Fruit fly (Drosophila melanogaster) whole organism, prepupa: Measurements from ENCODE around the gene CG4709.

Experiments used
- Blimp-1 ChIP-seq: fragments of 200-800 bp; sonication (Bioruptor generic); optimal IDR thresholded peaks from 3 replicates; lab custom pipeline; 2017; ENCODE audit warnings: missing biosample characterization, missing genetic modification characterization, mild to moderate bottlenecking, moderate library complexity, missing genetic modification reagents
- CG11294 ChIP-seq: fragments of 200-800 bp; sonication (Bioruptor generic); IDR thresholded peaks from 2 replicates; pipeline ENCODE4 v1.3.6; 2022; ENCODE audit warnings: missing biosample characterization, missing genetic modification characterization
- CG4318 ChIP-seq: fragments of 200-800 bp; sonication (Bioruptor generic); optimal IDR thresholded peaks from 3 replicates; lab custom pipeline; 2017; ENCODE audit warnings: missing biosample characterization, mild to moderate bottlenecking, missing genetic modification characterization
- Eip93F ChIP-seq: fragments of 200-800 bp; sonication (Bioruptor generic); optimal IDR thresholded peaks from 2 replicates; lab custom pipeline; 2016; ENCODE audit warnings: missing biosample characterization, mild to moderate bottlenecking, missing genetic modification characterization
- Gug ChIP-seq: fragments of 200-800 bp; sonication (Bioruptor generic); IDR thresholded peaks from 2 replicates; pipeline ENCODE4 v1.3.6; 2022; ENCODE audit warnings: missing biosample characterization, missing genetic modification characterization
- Lpt ChIP-seq: fragments of 200-800 bp; sonication (Bioruptor generic); optimal IDR thresholded peaks from 3 replicates; lab custom pipeline; 2016; ENCODE audit warnings: missing biosample characterization, missing genetic modification characterization
- acj6 ChIP-seq: fragments of 200-800 bp; sonication (Bioruptor generic); optimal IDR thresholded peaks from 3 replicates; lab custom pipeline; 2016; ENCODE audit warnings: missing biosample characterization, missing genetic modification characterization
- cyc ChIP-seq: fragments of 200-800 bp; sonication (Bioruptor generic); optimal IDR thresholded peaks from 3 replicates; lab custom pipeline; 2016; ENCODE audit warnings: missing biosample characterization, missing genetic modification characterization
- dsx ChIP-seq: fragments of 200-800 bp; optimal IDR thresholded peaks from 3 replicates; lab custom pipeline; 2019; ENCODE audit warnings: missing biosample characterization, mild to moderate bottlenecking, missing genetic modification characterization, moderate library complexity; ENCODE audit not compliant: poor library complexity, severe bottlenecking
- eg ChIP-seq: fragments of 200-800 bp; sonication (Bioruptor generic); IDR thresholded peaks from 3 replicates; pipeline ENCODE4 v1.3.6; 2022; ENCODE audit warnings: missing biosample characterization, missing genetic modification characterization
- net ChIP-seq: fragments of 200-800 bp; sonication (Bioruptor generic); optimal IDR thresholded peaks from 3 replicates; lab custom pipeline; 2016; ENCODE audit warnings: missing biosample characterization, missing genetic modification characterization
- svp ChIP-seq: fragments of 200-800 bp; sonication (Bioruptor generic); peaks from one replicate; lab custom pipeline; 2016; ENCODE audit warnings: missing biosample characterization, missing genetic modification characterization

- TF ChIP-seq cyc (GFP tag; lab: Kevin White, UChicago) = peak; percentile 44
- TF ChIP-seq dsx (GFP tag; lab: Kevin White, UChicago) = peak; percentile 11
- no peak for TF ChIP-seq CG4318 (GFP tag; lab: Kevin White, UChicago)
- peak; percentile 71 for TF ChIP-seq Blimp-1 (GFP tag; lab: Kevin White, UChicago)
- peak; percentile 84 for TF ChIP-seq svp (GFP tag; lab: Kevin White, UChicago)
- no peak for TF ChIP-seq Gug
- TF ChIP-seq acj6 (GFP tag; lab: Kevin White, UChicago) = peak; percentile 62
- no peak for TF ChIP-seq eg (GFP tag; lab: Robert Waterston, UW)
- no peak for TF ChIP-seq Lpt (GFP tag; lab: Kevin White, UChicago)
- no peak for TF ChIP-seq CG11294
- peak; percentile 27 for TF ChIP-seq net (GFP tag; lab: Kevin White, UChicago)
- no peak for TF ChIP-seq Eip93F (GFP tag; lab: Kevin White, UChicago)
Observed at dm6 chr2L:9989846-9990506, 35.9 kb downstream of the CG4709 start.
